Worm (Caenorhabditis elegans) whole organism, L2 larva: ENCODE data around the gene T09A5.15.
A peak's percentile ranks its signal among the peaks of the same experiment; 100 is the strongest.

Source experiments
- R02D3.7 ChIP-seq: fragments of 150-350 bp; optimal IDR thresholded peaks from 2 replicates; lab custom pipeline; 2014; ENCODE audit warnings: missing biosample characterization, missing genetic modification characterization
- alr-1 ChIP-seq: fragments of 150-350 bp; optimal IDR thresholded peaks from 2 replicates; lab custom pipeline; 2014; ENCODE audit warnings: missing biosample characterization, missing genetic modification characterization
- blmp-1 ChIP-seq: sonication (generic microtip); optimal IDR thresholded peaks from 2 replicates; lab custom pipeline; 2017; ENCODE audit warnings: missing genetic modification characterization, mild to moderate bottlenecking, missing compliant biosample characterization, antibody characterized with exemption, moderate library complexity; ENCODE audit not compliant: insufficient read depth
- ceh-16 ChIP-seq: fragments of 150-350 bp; optimal IDR thresholded peaks from 2 replicates; lab custom pipeline; 2014; ENCODE audit warnings: missing biosample characterization, missing genetic modification characterization
- crh-2 ChIP-seq: sonication (generic microtip); optimal IDR thresholded peaks from 2 replicates; lab custom pipeline; 2017; ENCODE audit warnings: missing biosample characterization, missing genetic modification characterization
- dmd-4 ChIP-seq: sonication (generic microtip); optimal IDR thresholded peaks from 2 replicates; lab custom pipeline; 2017; ENCODE audit warnings: missing biosample characterization, missing genetic modification characterization
- egl-27 ChIP-seq: sonication (generic microtip); optimal IDR thresholded peaks from 3 replicates; lab custom pipeline; 2017; ENCODE audit warnings: missing biosample characterization, missing genetic modification reagents, missing genetic modification characterization
- elt-1 ChIP-seq: fragments of 150-350 bp; optimal IDR thresholded peaks from 2 replicates; lab custom pipeline; 2014; ENCODE audit warnings: missing biosample characterization, missing genetic modification characterization
- elt-3 ChIP-seq: sonication (generic microtip); optimal IDR thresholded peaks from 2 replicates; lab custom pipeline; 2017; ENCODE audit warnings: missing biosample characterization, missing genetic modification characterization
- fos-1 ChIP-seq: fragments of 150-350 bp; optimal IDR thresholded peaks from 2 replicates; lab custom pipeline; 2014; ENCODE audit warnings: missing biosample characterization, missing genetic modification characterization
- lin-11 ChIP-seq: fragments of 150-350 bp; sonication (generic microtip); optimal IDR thresholded peaks from 2 replicates; lab custom pipeline; 2014; ENCODE audit warnings: missing biosample characterization, missing genetic modification characterization, inconsistent platforms, mixed read lengths
- lin-13 ChIP-seq: fragments of 150-350 bp; optimal IDR thresholded peaks from 2 replicates; lab custom pipeline; 2014; ENCODE audit warnings: missing biosample characterization, missing genetic modification reagents, missing genetic modification characterization
- lin-39 ChIP-seq: fragments of 150-350 bp; optimal IDR thresholded peaks from 2 replicates; lab custom pipeline; 2014; ENCODE audit warnings: missing biosample characterization, missing genetic modification reagents, missing genetic modification characterization
- lsy-2 ChIP-seq, 2 experiments: fragments of 150-350 bp in 1 of 2; sonication (generic microtip) in 1 of 2; optimal IDR thresholded peaks; 2 replicates each; lab custom pipeline; 2014 to 2017; ENCODE audit warnings: missing biosample characterization in 2 of 2, missing genetic modification characterization in 2 of 2
- mab-5 ChIP-seq: fragments of 150-350 bp; optimal IDR thresholded peaks from 2 replicates; lab custom pipeline; 2014; ENCODE audit warnings: missing biosample characterization, missing genetic modification characterization
- nhr-10 ChIP-seq: sonication (generic microtip); optimal IDR thresholded peaks from 2 replicates; lab custom pipeline; 2017; ENCODE audit warnings: missing biosample characterization, missing genetic modification characterization
- nhr-11 ChIP-seq: fragments of 150-350 bp; optimal IDR thresholded peaks from 2 replicates; lab custom pipeline; 2014; ENCODE audit warnings: missing biosample characterization, missing genetic modification characterization
- nhr-21 ChIP-seq: fragments of 150-350 bp; optimal IDR thresholded peaks from 2 replicates; lab custom pipeline; 2014; ENCODE audit warnings: missing biosample characterization, missing genetic modification characterization
- nhr-237 ChIP-seq: fragments of 150-350 bp; optimal IDR thresholded peaks from 2 replicates; lab custom pipeline; 2014; ENCODE audit warnings: missing biosample characterization, missing genetic modification characterization
- nhr-25 ChIP-seq: fragments of 150-350 bp; sonication (generic microtip); optimal IDR thresholded peaks from 3 replicates; lab custom pipeline; 2014; ENCODE audit warnings: missing biosample characterization, missing genetic modification characterization
- nhr-77 ChIP-seq: fragments of 150-350 bp; optimal IDR thresholded peaks from 2 replicates; lab custom pipeline; 2014; ENCODE audit warnings: missing biosample characterization, missing genetic modification characterization
- peb-1 ChIP-seq: fragments of 150-350 bp; optimal IDR thresholded peaks from 2 replicates; lab custom pipeline; 2014; ENCODE audit warnings: missing biosample characterization, missing genetic modification characterization
- sem-4 ChIP-seq: fragments of 150-350 bp; optimal IDR thresholded peaks from 2 replicates; lab custom pipeline; 2014; ENCODE audit warnings: missing biosample characterization, missing genetic modification reagents, missing genetic modification characterization
- skn-1 ChIP-seq: sonication (generic microtip); optimal IDR thresholded peaks from 2 replicates; lab custom pipeline; 2017; ENCODE audit warnings: missing biosample characterization, missing genetic modification characterization
- sma-3 ChIP-seq: sonication (generic microtip); optimal IDR thresholded peaks from 2 replicates; lab custom pipeline; 2016; ENCODE audit warnings: missing genetic modification reagents, missing genetic modification characterization, missing compliant biosample characterization
- sma-9 ChIP-seq, 2 experiments: fragments of 150-350 bp in 1 of 2; sonication (generic microtip) in 1 of 2; optimal IDR thresholded peaks; 2 replicates each; lab custom pipeline; 2014 to 2016; ENCODE audit warnings: missing genetic modification characterization in 2 of 2, mild to moderate bottlenecking in 1 of 2, missing biosample characterization in 1 of 2, missing compliant biosample characterization in 1 of 2, missing genetic modification reagents in 1 of 2, moderate library complexity in 1 of 2
- snpc-4 ChIP-seq: fragments of 150-350 bp; optimal IDR thresholded peaks from 2 replicates; lab custom pipeline; 2014; ENCODE audit warnings: missing biosample characterization, missing genetic modification characterization
- unc-39 ChIP-seq: fragments of 150-350 bp; optimal IDR thresholded peaks from 2 replicates; lab custom pipeline; 2014; ENCODE audit warnings: missing biosample characterization, missing genetic modification characterization
- unc-55 ChIP-seq: fragments of 150-350 bp; sonication (generic microtip); optimal IDR thresholded peaks from 3 replicates; lab custom pipeline; 2014; ENCODE audit warnings: missing biosample characterization, missing genetic modification reagents, missing genetic modification characterization
- ztf-1 ChIP-seq: fragments of 200-800 bp; sonication (Bioruptor generic); conservative IDR thresholded peaks from 2 replicates; pipeline ENCODE4 v1.3.6; 2022; ENCODE audit warnings: missing genetic modification characterization, missing compliant biosample characterization
- ztf-11 ChIP-seq: sonication (generic microtip); optimal IDR thresholded peaks from 2 replicates; lab custom pipeline; 2017; ENCODE audit warnings: missing biosample characterization, missing genetic modification characterization
- ztf-4 ChIP-seq: fragments of 150-350 bp; optimal IDR thresholded peaks from 2 replicates; lab custom pipeline; 2014; ENCODE audit warnings: missing biosample characterization, missing genetic modification characterization

T09A5.15 gene

DNA sequence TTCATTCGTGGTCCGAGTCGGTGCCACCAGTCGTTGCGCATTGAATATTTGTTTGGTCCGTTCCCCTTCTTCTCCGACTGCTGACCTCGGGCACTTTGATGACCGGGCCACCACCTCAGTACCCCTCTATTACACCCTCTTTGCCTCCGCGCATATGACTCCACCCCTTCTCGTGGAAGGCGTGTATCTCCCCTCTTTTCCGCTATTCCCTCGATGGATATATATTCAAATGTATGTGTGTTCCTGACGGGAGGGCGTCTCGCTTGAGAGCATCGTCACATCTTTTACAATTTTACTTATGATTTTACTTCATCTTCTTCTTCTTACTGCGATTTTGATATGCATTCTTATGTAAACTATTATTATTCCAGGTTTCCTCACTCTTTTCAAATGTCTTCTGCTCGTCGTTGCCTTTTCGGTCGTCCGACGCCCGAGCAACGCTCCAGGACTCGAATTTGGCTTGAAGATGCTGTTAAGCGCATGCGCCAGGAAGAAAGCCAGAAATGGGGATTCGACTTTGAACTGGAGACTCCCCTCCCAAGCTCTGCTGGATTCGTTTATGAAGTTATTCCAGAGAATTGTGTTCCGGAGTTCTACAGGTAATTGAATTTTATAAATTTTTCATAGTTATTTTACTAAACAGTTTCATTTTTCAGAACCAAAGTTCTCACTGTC is 46.8 kb upstream of the T09A5.15 start, which contains the start of gene cki-1:
Gene cki-1, plus strand, starts transcription at position 372 of the 675 bp plus-strand sequence.
- no peak for TF ChIP-seq ceh-16 (tag; lab: Kevin White, UChicago)
- no peak for TF ChIP-seq ztf-11 (tag; lab: Kevin White, UChicago)
- TF ChIP-seq sma-9 (GFP tag; optimal IDR thresholded peaks at IDR 0.05; lab: Kevin White, UChicago), result no peak
- TF ChIP-seq sma-9 (tag; optimal IDR thresholded peaks at IDR 0.05; lab: Kevin White, UChicago), result no peak
- no peak for TF ChIP-seq peb-1
- TF ChIP-seq ztf-4 (tag; lab: Kevin White, UChicago), result no peak
- TF ChIP-seq unc-55 (GFP tag; lab: Kevin White, UChicago), result no peak
- TF ChIP-seq elt-1, result no peak
- no peak for TF ChIP-seq blmp-1
- TF ChIP-seq fos-1 (tag; lab: Kevin White, UChicago), result no peak
- no peak for TF ChIP-seq crh-2 (tag; lab: Kevin White, UChicago)
- no peak for TF ChIP-seq elt-3
- TF ChIP-seq nhr-237, result no peak
- TF ChIP-seq unc-39 (tag; lab: Kevin White, UChicago), result no peak
- TF ChIP-seq dmd-4 (tag; lab: Kevin White, UChicago), result no peak
- no peak for TF ChIP-seq nhr-10 (tag; lab: Kevin White, UChicago)
- no peak for TF ChIP-seq ztf-1 (GFP tag; lab: Robert Waterston, UW)

DNA sequence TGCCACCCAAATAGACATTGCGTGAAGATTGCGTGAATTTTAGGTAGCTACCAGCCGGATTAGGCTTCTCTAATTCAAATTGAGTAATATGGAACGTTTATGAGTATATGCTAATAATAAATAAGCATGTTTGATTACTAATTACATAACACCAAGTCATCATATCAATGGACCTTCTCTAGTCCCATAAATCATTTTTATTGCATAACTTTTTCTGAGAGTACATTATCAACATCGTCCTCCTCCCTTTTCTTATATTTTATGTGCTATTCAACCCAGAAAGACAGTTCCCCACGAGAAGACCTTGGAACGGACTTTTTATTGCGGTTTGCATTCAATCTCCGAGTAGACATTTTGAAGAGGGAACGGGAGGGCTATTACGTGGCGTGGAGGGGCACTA is 45.4 kb upstream of the T09A5.15 start:
- no peak for TF ChIP-seq sem-4 (tag; lab: Kevin White, UChicago)
- TF ChIP-seq lin-13 (GFP tag; lab: Kevin White, UChicago), result no peak
- no peak for TF ChIP-seq ztf-4 (tag; lab: Kevin White, UChicago)
- no peak for TF ChIP-seq unc-39 (tag; lab: Kevin White, UChicago)
- no peak for TF ChIP-seq nhr-10 (tag; lab: Kevin White, UChicago)
- TF ChIP-seq snpc-4 (tag; lab: Kevin White, UChicago), result no peak
- no peak for TF ChIP-seq nhr-77 (tag; lab: Kevin White, UChicago)

DNA sequence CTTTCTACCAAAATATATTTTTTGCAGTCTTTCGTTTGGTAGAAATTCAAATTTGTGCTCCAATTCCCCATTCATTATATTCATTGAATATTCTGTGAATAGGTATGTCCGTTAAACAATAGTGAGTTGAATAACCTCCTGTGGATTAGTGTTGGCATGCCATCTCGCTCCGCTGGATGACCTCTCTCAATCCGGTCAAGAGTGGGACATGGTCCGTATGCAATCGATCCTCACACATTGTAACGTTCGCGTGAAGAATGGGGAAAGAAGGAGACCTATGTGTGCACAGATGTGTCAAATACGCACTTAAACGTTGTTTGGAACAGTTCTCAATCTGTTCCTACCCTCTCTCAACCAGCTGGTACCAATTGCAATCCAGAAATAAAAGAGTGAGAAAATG is 44.5 kb upstream of the T09A5.15 start:
- no peak for TF ChIP-seq sem-4 (tag; lab: Kevin White, UChicago)
- TF ChIP-seq nhr-10 (tag; lab: Kevin White, UChicago), result no peak
- no peak for TF ChIP-seq ztf-1 (GFP tag; lab: Robert Waterston, UW)

DNA sequence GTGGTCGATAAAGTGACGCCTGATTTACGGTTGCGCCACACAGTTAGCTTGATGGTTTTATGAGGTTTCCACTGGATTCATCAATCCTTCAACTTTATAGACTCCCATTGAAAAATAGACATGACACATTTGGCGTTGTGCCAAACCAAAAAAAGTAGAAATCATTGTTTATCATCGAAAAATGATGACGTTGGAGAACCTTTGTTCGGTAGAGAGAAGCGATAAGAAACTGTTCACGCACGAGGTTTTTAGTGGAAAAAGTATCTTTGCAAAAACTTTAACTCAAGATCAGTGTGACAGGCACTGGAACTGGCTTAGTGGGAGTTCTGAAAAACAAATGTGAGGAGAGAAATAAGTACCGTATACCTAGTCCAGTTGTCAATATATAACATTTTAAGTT is 44.1 kb upstream of the T09A5.15 start:
- TF ChIP-seq nhr-11 (no peak), alr-1 (no peak), ztf-11 (tag; lab: Kevin White, UChicago) (no peak), lsy-2 (tag; optimal IDR thresholded peaks at IDR 0.05; lab: Kevin White, UChicago) (no peak), sma-9 (GFP tag; optimal IDR thresholded peaks at IDR 0.05; lab: Kevin White, UChicago) (no peak), sma-9 (tag; optimal IDR thresholded peaks at IDR 0.05; lab: Kevin White, UChicago) (no peak), lin-11 (tag; lab: Kevin White, UChicago) (no peak), nhr-21 (tag; lab: Kevin White, UChicago) (no peak), skn-1 (tag; lab: Kevin White, UChicago) (peak; percentile 24), mab-5 (no peak), elt-3 (no peak), unc-55 (GFP tag; lab: Kevin White, UChicago) (no peak), peb-1 (no peak), fos-1 (tag; lab: Kevin White, UChicago) (peak; percentile 26), lin-39 (no peak), egl-27 (tag; lab: Kevin White, UChicago) (no peak)

DNA sequence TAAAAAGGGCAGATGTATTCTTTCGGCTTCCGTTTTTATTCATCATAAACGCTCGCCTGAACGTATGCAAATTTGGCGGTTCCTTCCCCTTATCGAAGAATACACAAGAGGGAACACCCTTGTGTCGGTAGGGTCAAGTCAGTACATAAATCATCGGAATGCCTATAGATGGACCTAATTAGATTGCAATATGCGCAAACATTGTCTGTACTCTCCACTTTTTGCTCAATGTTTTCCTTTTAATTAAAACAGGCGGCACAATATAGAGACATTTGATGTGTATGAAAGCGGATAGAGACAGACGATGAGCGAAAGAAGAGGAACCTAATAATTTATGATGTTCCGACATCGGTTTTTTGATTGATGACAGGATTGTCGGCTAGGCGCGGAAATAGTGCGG is 43.5 kb upstream of the T09A5.15 start:
- TF ChIP-seq R02D3.7 (tag; lab: Kevin White, UChicago) (no peak), mab-5 (peak; percentile 49)

DNA sequence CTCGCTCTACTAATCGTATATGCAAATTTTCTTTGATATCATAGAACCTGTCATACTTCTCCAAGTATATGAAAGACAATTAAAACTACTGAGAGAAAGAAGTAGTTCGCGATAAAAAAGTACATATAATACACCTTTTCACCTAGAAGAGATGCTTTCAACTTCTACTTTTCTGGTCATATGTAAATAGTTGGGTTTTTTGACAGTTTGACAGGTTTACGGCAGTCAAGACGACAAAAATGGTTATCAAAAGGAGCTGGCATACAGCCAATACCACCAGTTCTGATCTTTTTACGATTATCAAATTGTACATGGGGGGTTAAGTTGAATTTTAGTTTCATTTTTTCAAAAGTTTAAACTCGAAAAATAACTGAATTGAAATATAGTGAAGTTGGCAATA is 42.8 kb upstream of the T09A5.15 start:
- peak; percentile 49 for TF ChIP-seq fos-1 (tag; lab: Kevin White, UChicago)
- no peak for TF ChIP-seq blmp-1
- TF ChIP-seq nhr-25 (tag; lab: Kevin White, UChicago), result no peak
- TF ChIP-seq skn-1 (tag; lab: Kevin White, UChicago), result peak; percentile 30
- no peak for TF ChIP-seq sma-3 (GFP tag; lab: Kevin White, UChicago)
